Worm (Caenorhabditis elegans): ENCODE results near the gene B0554.5.

ce11 chrV:449685-450084, 25.4 kb downstream of the B0554.5 start, which contains the start of gene M02H5.8:
- no peak for TF ChIP-seq flt-1 (GFP tag; IDR thresholded peaks at IDR 0.05)
- no peak for TF ChIP-seq tab-1 (GFP tag; IDR thresholded peaks at IDR 0.05)
- TF ChIP-seq med-1 (GFP tag; optimal IDR thresholded peaks at IDR 0.05; ENCODE audit: insufficient read depth), result no peak

Data from whole organism, midembryonic.